Worm (Caenorhabditis elegans): ENCODE data around the gene mca-3.

ce11 chrIV:3076207-3076606, 56.7 kb downstream of the mca-3 start, which contains the start of gene Y67D8C.22:
- TF ChIP-seq daf-12 (tag; optimal IDR thresholded peaks at IDR 0.05) (no peak), unc-62 (GFP tag; optimal IDR thresholded peaks at IDR 0.05) (no peak), aly-2 (tag; optimal IDR thresholded peaks at IDR 0.05) (no peak)
